Worm (Caenorhabditis elegans) whole organism, midembryonic: ENCODE results near the gene C18D11.10.

Source experiments
- T22C8.4 ChIP-seq: fragments of 200-800 bp; sonication (Bioruptor generic); IDR thresholded peaks from 2 replicates; pipeline ENCODE4 v1.3.6; 2022; ENCODE audit warnings: missing genetic modification characterization, missing compliant biosample characterization
- cog-1 ChIP-seq: sonication (generic microtip); optimal IDR thresholded peaks from 2 replicates; lab custom pipeline; 2016; ENCODE audit warnings: missing genetic modification characterization, missing compliant biosample characterization
- flt-1 ChIP-seq: fragments of 200-800 bp; sonication (Bioruptor generic); IDR thresholded peaks from 2 replicates; pipeline ENCODE4 v1.3.6; 2022; ENCODE audit warnings: missing genetic modification characterization, missing compliant biosample characterization
- klf-2 ChIP-seq: fragments of 200-800 bp; sonication (Bioruptor generic); conservative IDR thresholded peaks from 2 replicates; pipeline ENCODE4 v1.3.6; 2022; ENCODE audit warnings: missing genetic modification reagents, missing genetic modification characterization, missing compliant biosample characterization
- med-1 ChIP-seq: sonication (generic microtip); optimal IDR thresholded peaks from 2 replicates; lab custom pipeline; 2017; ENCODE audit warnings: missing genetic modification characterization, mild to moderate bottlenecking, missing compliant biosample characterization, antibody characterized with exemption, missing genetic modification reagents; ENCODE audit not compliant: insufficient read depth
- ref-1 ChIP-seq: fragments of 200-800 bp; sonication (Bioruptor generic); conservative IDR thresholded peaks from 2 replicates; pipeline ENCODE4 v1.3.6; 2022; ENCODE audit warnings: missing genetic modification reagents, missing genetic modification characterization, missing compliant biosample characterization
- ztf-23 ChIP-seq: fragments of 200-800 bp; sonication (Bioruptor generic); IDR thresholded peaks from 2 replicates; pipeline ENCODE4 v1.3.6; 2022; ENCODE audit warnings: missing genetic modification reagents, missing genetic modification characterization, missing compliant biosample characterization
- ztf-29 ChIP-seq: fragments of 200-800 bp; sonication (Bioruptor generic); IDR thresholded peaks from 2 replicates; pipeline ENCODE4 v1.3.6; 2022; ENCODE audit warnings: missing genetic modification reagents, missing genetic modification characterization, missing compliant biosample characterization

- TF ChIP-seq cog-1 (tag; lab: Kevin White, UChicago) (no peak), klf-2 (GFP tag; lab: Robert Waterston, UW) (no peak), ref-1 (GFP tag; lab: Robert Waterston, UW) (no peak), flt-1 (GFP tag; lab: Robert Waterston, UW) (no peak), T22C8.4 (GFP tag; lab: Robert Waterston, UW) (no peak), med-1 (GFP tag; lab: Kevin White, UChicago) (no peak), ztf-23 (GFP tag; lab: Robert Waterston, UW) (no peak), ztf-29 (GFP tag; lab: Robert Waterston, UW) (no peak)
These were observed 16.6 kb downstream of the C18D11.10 start for ce11 chrIII:11824088-11824487.
